Fruit fly (Drosophila melanogaster): ENCODE measurements around the gene Scgbeta.

dm6 chr3R:12378200-12378599 lies 44.0 kb downstream of the Scgbeta start, which contains the start of gene GstD7:
- TF ChIP-seq Mnt (GFP tag; optimal IDR thresholded peaks at IDR 0.05) = no peak
- no peak for TF ChIP-seq pad (GFP tag; optimal IDR thresholded peaks at IDR 0.05)
- TF ChIP-seq CG7101 (tag; optimal IDR thresholded peaks at IDR 0.05) = no peak
- no peak for TF ChIP-seq Crg-1 (GFP tag; optimal IDR thresholded peaks at IDR 0.05)
- TF ChIP-seq kay (GFP tag; ENCODE audit: borderline replicate concordance) = peak; percentile 18

All from whole organism, adult.